Fruit fly (Drosophila melanogaster) whole organism, embryonic: ENCODE measurements around the gene Targ3.

Experiments
- Awh ChIP-seq: fragments of 200-800 bp; sonication (Bioruptor generic); IDR thresholded peaks from 2 replicates; pipeline ENCODE4, ENCODE4 v1.3.6; 2022; ENCODE audit warnings: missing biosample characterization, missing genetic modification characterization
- CG10543 ChIP-seq: fragments of 200-800 bp; sonication (Bioruptor generic); optimal IDR thresholded peaks from 3 replicates; lab custom pipeline; 2017; ENCODE audit warnings: missing biosample characterization, mild to moderate bottlenecking, missing genetic modification characterization, moderate library complexity
- CG10979 ChIP-seq: fragments of 200-800 bp; sonication (Bioruptor generic); optimal IDR thresholded peaks from 2 replicates; lab custom pipeline; 2018; ENCODE audit warnings: missing biosample characterization, mild to moderate bottlenecking, missing genetic modification characterization, moderate library complexity
- CG11696 ChIP-seq: fragments of 200-800 bp; sonication (Bioruptor generic); IDR thresholded peaks from 2 replicates; pipeline ENCODE4 v1.3.6; 2022; ENCODE audit warnings: missing biosample characterization, missing genetic modification characterization
- CG12391 ChIP-seq: fragments of 200-800 bp; sonication (Bioruptor generic); optimal IDR thresholded peaks from 3 replicates; lab custom pipeline; 2018; ENCODE audit warnings: missing biosample characterization, mild to moderate bottlenecking, missing genetic modification characterization, moderate library complexity
- CG14441 ChIP-seq: fragments of 200-800 bp; sonication (Bioruptor generic); IDR thresholded peaks from 2 replicates; pipeline ENCODE4 v1.3.6; 2022; ENCODE audit warnings: missing biosample characterization, missing genetic modification characterization
- CG1602 ChIP-seq: fragments of 200-800 bp; sonication (Bioruptor generic); optimal IDR thresholded peaks from 3 replicates; lab custom pipeline; 2016; ENCODE audit warnings: missing biosample characterization, missing genetic modification characterization
- CG17359 ChIP-seq: fragments of 200-800 bp; sonication (Bioruptor generic); optimal IDR thresholded peaks from 3 replicates; lab custom pipeline; 2018; ENCODE audit warnings: missing biosample characterization, mild to moderate bottlenecking, missing genetic modification characterization, moderate library complexity
- CG17385 ChIP-seq: fragments of 200-800 bp; sonication (Bioruptor generic); optimal IDR thresholded peaks from 3 replicates; lab custom pipeline; 2018; ENCODE audit warnings: missing biosample characterization, mild to moderate bottlenecking, missing genetic modification characterization
- CG18262 ChIP-seq: fragments of 200-800 bp; optimal IDR thresholded peaks from 3 replicates; lab custom pipeline; 2019; ENCODE audit warnings: missing biosample characterization, mild to moderate bottlenecking, missing genetic modification characterization, moderate library complexity
- CG18599 ChIP-seq: fragments of 200-800 bp; sonication (Bioruptor generic); optimal IDR thresholded peaks from 3 replicates; lab custom pipeline; 2017; ENCODE audit warnings: missing biosample characterization, missing genetic modification characterization, mild to moderate bottlenecking, moderate library complexity, missing genetic modification reagents
- CG18764 ChIP-seq: fragments of 200-800 bp; sonication (Bioruptor generic); optimal IDR thresholded peaks from 3 replicates; lab custom pipeline; 2016; ENCODE audit warnings: missing biosample characterization, missing genetic modification characterization
- CG2712 ChIP-seq: fragments of 200-800 bp; optimal IDR thresholded peaks from 3 replicates; lab custom pipeline; 2019; ENCODE audit warnings: missing biosample characterization, mild to moderate bottlenecking, missing genetic modification characterization, moderate library complexity
- CG2875 ChIP-seq: fragments of 200-800 bp; sonication (Bioruptor generic); optimal IDR thresholded peaks from 2 replicates; lab custom pipeline; 2017; ENCODE audit warnings: missing biosample characterization, mild to moderate bottlenecking, missing genetic modification characterization, missing genetic modification reagents
- CG3163 ChIP-seq: fragments of 200-800 bp; sonication (Bioruptor generic); optimal IDR thresholded peaks from 3 replicates; lab custom pipeline; 2016; ENCODE audit warnings: missing biosample characterization, missing genetic modification characterization
- CG32532 ChIP-seq: fragments of 200-800 bp; sonication (Bioruptor generic); IDR thresholded peaks from 2 replicates; pipeline ENCODE4 v1.3.6; 2022; ENCODE audit warnings: missing biosample characterization, missing genetic modification characterization
- CG32772 ChIP-seq: fragments of 200-800 bp; sonication (Bioruptor generic); IDR thresholded peaks from 2 replicates; pipeline ENCODE4 v1.3.6; 2022; ENCODE audit warnings: missing biosample characterization, missing genetic modification characterization
- CG33213 ChIP-seq: fragments of 200-800 bp; sonication (Bioruptor generic); optimal IDR thresholded peaks from 3 replicates; lab custom pipeline; 2016; ENCODE audit warnings: missing biosample characterization, missing genetic modification characterization
- CG42726 ChIP-seq: fragments of 200-800 bp; sonication (Bioruptor generic); IDR thresholded peaks from 2 replicates; pipeline ENCODE4 v1.3.6; 2022; ENCODE audit warnings: missing biosample characterization, missing genetic modification characterization; ENCODE audit not compliant: partially characterized antibody
- CG4730 ChIP-seq: fragments of 200-800 bp; sonication (Bioruptor generic); IDR thresholded peaks from 2 replicates; pipeline ENCODE4 v1.3.6; 2022; ENCODE audit warnings: missing biosample characterization, missing genetic modification characterization
- CG7839 ChIP-seq: fragments of 200-800 bp; sonication (Bioruptor generic); optimal IDR thresholded peaks from 3 replicates; lab custom pipeline; 2018; ENCODE audit warnings: missing biosample characterization, mild to moderate bottlenecking, missing genetic modification characterization, moderate library complexity
- CG7963 ChIP-seq: fragments of 200-800 bp; sonication (Bioruptor generic); IDR thresholded peaks from 3 replicates; pipeline ENCODE4 v1.3.6; 2022; ENCODE audit warnings: missing biosample characterization, missing genetic modification characterization; ENCODE audit not compliant: partially characterized antibody
- CG8359 ChIP-seq: fragments of 200-800 bp; sonication (Bioruptor generic); optimal IDR thresholded peaks from 2 replicates; lab custom pipeline; 2017; ENCODE audit warnings: missing biosample characterization, mild to moderate bottlenecking, missing genetic modification characterization, borderline replicate concordance
- CG8478 ChIP-seq: fragments of >200 bp; optimal IDR thresholded peaks from 2 replicates; lab custom pipeline; 2018
- Camta ChIP-seq: fragments of 200-800 bp; sonication (Bioruptor generic); optimal IDR thresholded peaks from 2 replicates; lab custom pipeline; 2016; ENCODE audit warnings: missing biosample characterization, missing genetic modification characterization
- H2.0 ChIP-seq: fragments of 200-800 bp; sonication (Bioruptor generic); IDR thresholded peaks from 2 replicates; pipeline ENCODE4 v1.3.6; 2022; ENCODE audit warnings: missing biosample characterization, missing genetic modification characterization
- HLH4C ChIP-seq: fragments of 200-800 bp; sonication (Bioruptor generic); IDR thresholded peaks from 3 replicates; pipeline ENCODE4 v1.3.6; 2022; ENCODE audit warnings: missing biosample characterization, missing genetic modification characterization; ENCODE audit not compliant: partially characterized antibody
- Hr51 ChIP-seq, 2 experiments: fragments of 200-800 bp; sonication (Bioruptor generic); optimal IDR thresholded peaks; 2 replicates in 1 of 2; 3 replicates in 1 of 2; lab custom pipeline; 2016 to 2018; ENCODE audit warnings: missing biosample characterization in 2 of 2, missing genetic modification characterization in 2 of 2, mild to moderate bottlenecking in 1 of 2, moderate library complexity in 1 of 2
- NC2β ChIP-seq: fragments of 200-800 bp; sonication (Bioruptor generic); optimal IDR thresholded peaks from 2 replicates; lab custom pipeline; 2016; ENCODE audit warnings: missing biosample characterization, missing genetic modification characterization
- NfI ChIP-seq: fragments of 200-800 bp; sonication (Bioruptor generic); optimal IDR thresholded peaks from 3 replicates; lab custom pipeline; 2018; ENCODE audit warnings: missing biosample characterization, mild to moderate bottlenecking, missing genetic modification characterization, moderate library complexity
- Optix ChIP-seq: fragments of 200-800 bp; sonication (Bioruptor generic); IDR thresholded peaks from 3 replicates; pipeline ENCODE4 v1.3.6; 2022; ENCODE audit warnings: missing biosample characterization, missing genetic modification characterization
- Ptx1 ChIP-seq: fragments of 200-800 bp; sonication (Bioruptor generic); IDR thresholded peaks from 2 replicates; pipeline ENCODE4 v1.3.6; 2022; ENCODE audit warnings: missing biosample characterization, missing genetic modification characterization
- Rfx ChIP-seq: fragments of 200-800 bp; sonication (Bioruptor generic); IDR thresholded peaks from 2 replicates; pipeline ENCODE4 v1.3.6; 2022; ENCODE audit warnings: missing biosample characterization, missing genetic modification characterization
- Sox102F ChIP-seq: fragments of 200-800 bp; sonication (Bioruptor generic); optimal IDR thresholded peaks from 2 replicates; lab custom pipeline; 2018; ENCODE audit warnings: missing biosample characterization, mild to moderate bottlenecking, missing genetic modification characterization, moderate library complexity
- bab2 ChIP-seq: fragments of 200-800 bp; sonication (Bioruptor generic); optimal IDR thresholded peaks from 2 replicates; lab custom pipeline; 2016; ENCODE audit warnings: missing biosample characterization, missing genetic modification characterization
- bbx ChIP-seq: fragments of 200-800 bp; sonication (Bioruptor generic); IDR thresholded peaks from 2 replicates; pipeline ENCODE4 v1.3.6; 2022; ENCODE audit warnings: missing biosample characterization, missing genetic modification characterization; ENCODE audit not compliant: partially characterized antibody
- crp ChIP-seq, 2 experiments: fragments of 200-800 bp; sonication (Bioruptor generic); optimal IDR thresholded peaks; 2 replicates in 1 of 2; 3 replicates in 1 of 2; lab custom pipeline; 2017; ENCODE audit warnings: missing biosample characterization in 2 of 2, missing genetic modification characterization in 2 of 2, mild to moderate bottlenecking in 1 of 2, moderate library complexity in 1 of 2
- dmrt99B ChIP-seq: fragments of 200-800 bp; sonication (Bioruptor generic); optimal IDR thresholded peaks from 2 replicates; lab custom pipeline; 2018; ENCODE audit warnings: missing biosample characterization, mild to moderate bottlenecking, missing genetic modification characterization, moderate library complexity
- emc ChIP-seq: fragments of 200-800 bp; sonication (Bioruptor generic); optimal IDR thresholded peaks from 2 replicates; lab custom pipeline; 2016; ENCODE audit warnings: missing biosample characterization, missing genetic modification characterization
- fd64A ChIP-seq: fragments of 200-800 bp; sonication (Bioruptor generic); optimal IDR thresholded peaks from 3 replicates; lab custom pipeline; 2018; ENCODE audit warnings: missing biosample characterization, mild to moderate bottlenecking, missing genetic modification characterization
- fru ChIP-seq: fragments of >200 bp; optimal IDR thresholded peaks from 2 replicates; lab custom pipeline; 2017
- gsb ChIP-seq: fragments of 200-800 bp; sonication (Bioruptor generic); IDR thresholded peaks from 2 replicates; pipeline ENCODE4 v1.3.6; 2022; ENCODE audit warnings: missing biosample characterization, missing genetic modification characterization
- kni ChIP-seq: fragments of 200-800 bp; sonication (Bioruptor generic); optimal IDR thresholded peaks from 3 replicates; lab custom pipeline; 2017; ENCODE audit warnings: mild to moderate bottlenecking, missing biosample characterization, missing genetic modification reagents, missing genetic modification characterization
- nmo ChIP-seq: fragments of 200-800 bp; sonication (Bioruptor generic); optimal IDR thresholded peaks from 2 replicates; lab custom pipeline; 2018; ENCODE audit warnings: missing biosample characterization, mild to moderate bottlenecking, missing genetic modification characterization, moderate library complexity
- ranshi ChIP-seq: fragments of 200-800 bp; sonication (Bioruptor generic); IDR thresholded peaks from 2 replicates; pipeline ENCODE4 v1.3.6; 2022; ENCODE audit warnings: missing biosample characterization, missing genetic modification characterization
- sd ChIP-seq: fragments of 200-800 bp; sonication (Bioruptor generic); optimal IDR thresholded peaks from 3 replicates; lab custom pipeline; 2018; ENCODE audit warnings: missing biosample characterization, mild to moderate bottlenecking, missing genetic modification characterization, moderate library complexity
- sqz ChIP-seq: fragments of 200-800 bp; sonication (Bioruptor generic); optimal IDR thresholded peaks from 3 replicates; lab custom pipeline; 2018; ENCODE audit warnings: missing biosample characterization, mild to moderate bottlenecking, missing genetic modification characterization
- sr ChIP-seq: fragments of 200-800 bp; sonication (Bioruptor generic); IDR thresholded peaks from 3 replicates; pipeline ENCODE4 v1.3.6; 2022; ENCODE audit warnings: missing biosample characterization, missing genetic modification characterization
- tna ChIP-seq: fragments of 200-800 bp; sonication (Bioruptor generic); IDR thresholded peaks from 2 replicates; pipeline ENCODE4 v1.3.6; 2022; ENCODE audit warnings: missing biosample characterization, missing genetic modification characterization; ENCODE audit not compliant: partially characterized antibody
- unpg ChIP-seq: fragments of 200-800 bp; sonication (Bioruptor generic); optimal IDR thresholded peaks from 3 replicates; lab custom pipeline; 2018; ENCODE audit warnings: missing biosample characterization, mild to moderate bottlenecking, missing genetic modification characterization, moderate library complexity

The Targ3 gene

dm6 chr3L:21194392-21194925, 2.2 kb upstream of the Targ3 start (continued):
- TF ChIP-seq tna (GFP tag; lab: Robert Waterston, UW) (no peak), H2.0 (no peak), CG18599 (GFP tag; lab: Kevin White, UChicago) (no peak), CG11696 (GFP tag; lab: Robert Waterston, UW) (no peak), crp (GFP tag; optimal IDR thresholded peaks at IDR 0.05; lab: Kevin White, UChicago) (no peak), HLH4C (GFP tag; lab: Robert Waterston, UW) (no peak), CG10543 (GFP tag; lab: Kevin White, UChicago) (no peak), Camta (GFP tag; lab: Kevin White, UChicago) (no peak), Hr51 (GFP tag; optimal IDR thresholded peaks at IDR 0.05; lab: Kevin White, UChicago) (no peak), NC2β (no peak), CG8478 (lab: Kevin White, UChicago) (no peak), CG8359 (GFP tag; lab: Kevin White, UChicago) (no peak), sd (tag; lab: Kevin White, UChicago) (peak; percentile 65), CG32772 (no peak), sqz (peak; percentile 70), fru (no peak), ranshi (GFP tag; lab: Robert Waterston, UW) (0 out of 2 replicates have a peak, but pooled peaks have one; percentile 11), CG7963 (GFP tag; lab: Robert Waterston, UW) (no peak), Optix (GFP tag; lab: Robert Waterston, UW) (no peak), Ptx1 (GFP tag; lab: Robert Waterston, UW) (no peak), CG10979 (tag; lab: Kevin White, UChicago) (no peak), nmo (GFP tag; lab: Kevin White, UChicago) (no peak), CG4730 (no peak), CG3163 (GFP tag; lab: Kevin White, UChicago) (no peak), gsb (GFP tag; lab: Robert Waterston, UW) (no peak)

dm6 chr3L:21200587-21200986, 4.0 kb downstream of the Targ3 start:
- TF ChIP-seq CG18262 (tag; lab: Kevin White, UChicago) (peak; percentile 17), emc (no peak), CG33213 (no peak), CG2712 (tag; lab: Kevin White, UChicago) (peak; percentile 23), CG17359 (tag; lab: Kevin White, UChicago) (peak; percentile 16), CG42726 (GFP tag; lab: Robert Waterston, UW) (no peak), CG18764 (no peak), unpg (GFP tag; lab: Kevin White, UChicago) (no peak), CG17385 (GFP tag; lab: Kevin White, UChicago) (peak; percentile 3), CG7839 (tag; lab: Kevin White, UChicago) (peak; percentile 22), sd (tag; lab: Kevin White, UChicago) (peak; percentile 35), bbx (GFP tag; lab: Robert Waterston, UW) (peak; percentile 16; the same call in 1 of the 2 replicates), sr (GFP tag; lab: Robert Waterston, UW) (0 out of 3 replicates have a peak, but pooled peaks have one; percentile 10), CG2875 (GFP tag; lab: Kevin White, UChicago) (no peak), Rfx (GFP tag; lab: Robert Waterston, UW) (peak; percentile 38; the same call in 1 of the 2 replicates), CG1602 (GFP tag; lab: Kevin White, UChicago) (no peak), kni (GFP tag; lab: Kevin White, UChicago) (no peak), CG12391 (tag; lab: Kevin White, UChicago) (no peak), CG14441 (no peak), dmrt99B (peak; percentile 5), NfI (GFP tag; lab: Kevin White, UChicago) (peak; percentile 7), fd64A (GFP tag; lab: Kevin White, UChicago) (no peak), Awh (GFP tag; lab: Robert Waterston, UW) (no peak), CG32532 (GFP tag; lab: Robert Waterston, UW) (peak; percentile 40), bab2 (GFP tag; lab: Kevin White, UChicago) (no peak), NC2β (no peak), Sox102F (GFP tag; lab: Kevin White, UChicago) (peak; percentile 24)
